Worm (Caenorhabditis elegans): ENCODE measurements around the gene atg-18.

DNA sequence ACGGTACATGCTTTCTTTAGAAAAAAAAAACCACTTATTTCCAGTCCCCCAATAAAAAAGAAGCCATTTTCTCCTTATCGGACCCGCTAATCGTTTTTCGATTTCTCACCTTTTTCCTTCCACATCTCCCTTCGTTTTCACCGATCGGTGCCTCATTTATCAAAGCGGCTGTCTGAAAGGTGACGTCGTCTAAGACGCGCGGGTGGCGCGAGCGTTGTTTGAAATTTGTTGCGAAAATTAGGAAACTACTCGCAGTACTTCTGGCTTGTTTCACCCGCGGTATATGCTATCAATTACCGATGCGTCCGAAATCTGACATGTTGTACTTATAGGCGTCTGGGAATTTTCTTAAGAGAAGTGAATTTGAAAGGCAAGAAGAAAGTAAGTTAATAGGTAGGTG lies 21.1 kb upstream of the atg-18 start:
- TF ChIP-seq mxl-1 (tag; optimal IDR thresholded peaks at IDR 0.05) (no peak), unc-62 (GFP tag; optimal IDR thresholded peaks at IDR 0.05) (no peak), nfya-1 (tag; optimal IDR thresholded peaks at IDR 0.05; ENCODE audit: borderline replicate concordance, insufficient read depth) (no peak), ama-1 (optimal IDR thresholded peaks at IDR 0.05) (no peak), ama-1 (GFP tag; optimal IDR thresholded peaks at IDR 0.05) (no peak), B0336.3 (GFP tag; IDR thresholded peaks at IDR 0.05) (no peak), attf-5 (GFP tag; optimal IDR thresholded peaks at IDR 0.05) (no peak)
